Fruit fly (Drosophila melanogaster): Measurements from ENCODE around the gene CG2082.

Gene CG2082

dm6 chr3R:5746646-5747045 lies 34.2 kb downstream of the CG2082 start (continued):
- TF ChIP-seq caup (GFP tag; optimal IDR thresholded peaks at IDR 0.05; ENCODE audit: severe bottlenecking): peak; percentile 77
- TF ChIP-seq kay (GFP tag; optimal IDR thresholded peaks at IDR 0.05): no peak
- TF ChIP-seq CG2120 (GFP tag; optimal IDR thresholded peaks at IDR 0.05): peak; percentile 37
- TF ChIP-seq tna (GFP tag; IDR thresholded peaks at IDR 0.05; ENCODE audit: partially characterized antibody): no peak
- TF ChIP-seq Asciz (GFP tag; optimal IDR thresholded peaks at IDR 0.05): no peak
- TF ChIP-seq CG9437 (GFP tag; optimal IDR thresholded peaks at IDR 0.05): no peak
- no peak for TF ChIP-seq chif (GFP tag; optimal IDR thresholded peaks at IDR 0.05)
- peak; percentile 18 for TF ChIP-seq MTF-1 (GFP tag; optimal IDR thresholded peaks at IDR 0.05; ENCODE audit: borderline replicate concordance)
- TF ChIP-seq B-H2 (GFP tag; optimal IDR thresholded peaks at IDR 0.05): peak; percentile 73
- TF ChIP-seq kah (GFP tag; optimal IDR thresholded peaks at IDR 0.05): no peak
- TF ChIP-seq CG17359 (tag; optimal IDR thresholded peaks at IDR 0.05): peak; percentile 36
- TF ChIP-seq run (tag; optimal IDR thresholded peaks at IDR 0.05): no peak
- no peak for TF ChIP-seq bowl (GFP tag; IDR thresholded peaks at IDR 0.05)
- TF ChIP-seq twi (tag; optimal IDR thresholded peaks at IDR 0.05): no peak
- no peak for TF ChIP-seq CG43689 (GFP tag; IDR thresholded peaks at IDR 0.05)
- no peak for TF ChIP-seq Dfd (GFP tag; optimal IDR thresholded peaks at IDR 0.05)
- no peak for TF ChIP-seq sens-2 (GFP tag; IDR thresholded peaks at IDR 0.05)
- no peak for TF ChIP-seq lola (GFP tag; optimal IDR thresholded peaks at IDR 0.05)
- TF ChIP-seq ro (GFP tag; IDR thresholded peaks at IDR 0.05): no peak
- TF ChIP-seq prd (optimal IDR thresholded peaks at IDR 0.05): no peak
- no peak for TF ChIP-seq prd (GFP tag; IDR thresholded peaks at IDR 0.05)
- no peak for TF ChIP-seq CG31224 (GFP tag; IDR thresholded peaks at IDR 0.05)
- peak; percentile 56 for TF ChIP-seq Meics (GFP tag; optimal IDR thresholded peaks at IDR 0.05)
- TF ChIP-seq Hmr (GFP tag; optimal IDR thresholded peaks at IDR 0.05): peak; percentile 78

DNA sequence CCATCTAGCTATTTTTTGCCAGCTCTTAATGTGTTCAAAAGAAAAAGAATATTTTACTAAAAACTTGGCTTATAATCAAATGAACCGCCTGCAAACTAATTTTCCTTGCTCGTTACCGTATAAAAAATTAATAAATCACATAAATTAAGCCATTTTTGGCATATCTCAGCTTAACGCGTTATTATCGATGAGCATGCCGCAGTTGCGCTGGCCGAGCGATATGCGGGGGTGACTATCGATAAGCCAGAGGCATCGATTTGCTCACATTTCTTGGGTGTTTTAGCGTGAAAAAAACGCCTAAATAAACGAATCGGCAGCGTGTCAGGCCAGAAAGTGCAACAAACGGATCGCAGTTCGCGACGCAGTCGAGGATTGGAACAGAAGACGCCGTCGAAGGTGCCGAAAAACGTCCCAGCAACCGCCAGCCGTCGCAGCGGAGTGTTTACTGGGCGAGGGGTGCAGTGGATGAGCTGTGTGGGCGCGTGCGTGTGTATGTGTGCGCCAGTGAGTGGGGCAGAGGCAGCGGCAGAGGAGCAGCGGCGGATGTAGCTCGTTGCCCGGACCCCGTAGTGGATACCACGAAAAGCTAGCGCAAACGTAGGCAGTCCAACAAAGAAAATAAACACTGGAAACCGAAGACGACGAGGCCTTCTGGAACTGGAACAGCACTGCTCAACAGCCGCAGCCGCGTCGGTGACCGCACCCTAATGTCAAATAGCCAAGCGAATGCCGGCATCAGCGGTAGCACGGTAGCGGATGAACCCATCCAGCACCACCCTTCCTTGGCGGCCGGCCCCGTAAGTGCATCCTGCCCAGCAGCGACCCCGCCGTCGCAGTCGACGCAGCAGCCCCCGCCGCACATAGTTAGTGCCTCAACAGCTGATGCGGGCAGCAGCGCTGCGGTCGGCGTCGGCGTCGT lies 38.3 kb downstream of the CG2082 start, which contains the start of the genes Sym and Madm:
Sym (minus strand) TSS at position 199 of the 919 bp plus-strand sequence.
Madm (plus strand) TSS at position 233 of the 919 bp plus-strand sequence.
- TF ChIP-seq Awh (GFP tag; IDR thresholded peaks at IDR 0.05) (no peak), Mrtf (GFP tag; IDR thresholded peaks at IDR 0.05) (no peak), Meics (GFP tag; optimal IDR thresholded peaks at IDR 0.05) (peak; percentile 48), CG8281 (tag; optimal IDR thresholded peaks at IDR 0.05) (no peak), jing (GFP tag; optimal IDR thresholded peaks at IDR 0.05) (no peak), Trl (optimal IDR thresholded peaks at IDR 0.05) (no peak), Trl (GFP tag; optimal IDR thresholded peaks at IDR 0.05) (peak; percentile 27), E2f1 (GFP tag; IDR thresholded peaks at IDR 0.05) (no peak), ara (GFP tag; IDR thresholded peaks at IDR 0.05) (no peak), D19B (GFP tag; optimal IDR thresholded peaks at IDR 0.05) (peak; percentile 4), vnd (GFP tag; IDR thresholded peaks at IDR 0.05; ENCODE audit: partially characterized antibody) (peak; percentile 84), insv (GFP tag; optimal IDR thresholded peaks at IDR 0.05) (no peak), pho (GFP tag; optimal IDR thresholded peaks at IDR 0.05) (peak; percentile 42), mld (GFP tag; IDR thresholded peaks at IDR 0.05; ENCODE audit: partially characterized antibody) (no peak; the same call in 2 of the 3 replicates), nmo (GFP tag; optimal IDR thresholded peaks at IDR 0.05) (peak; percentile 71), bigmax (GFP tag; optimal IDR thresholded peaks at IDR 0.05) (no peak), CG15011 (GFP tag; optimal IDR thresholded peaks at IDR 0.05) (no peak), Dip2 (GFP tag; IDR thresholded peaks at IDR 0.05) (no peak), cwo (GFP tag; optimal IDR thresholded peaks at IDR 0.05) (no peak), C15 (GFP tag; IDR thresholded peaks at IDR 0.05) (no peak), twi (tag; optimal IDR thresholded peaks at IDR 0.05) (peak; percentile 41), CG17186 (GFP tag; optimal IDR thresholded peaks at IDR 0.05) (peak; percentile 67), sens (GFP tag) (peak; percentile 94), CG7839 (tag; optimal IDR thresholded peaks at IDR 0.05) (no peak), CG1602 (GFP tag; optimal IDR thresholded peaks at IDR 0.05) (peak; percentile 33), CG16779 (GFP tag; IDR thresholded peaks at IDR 0.05) (no peak), CG5245 (GFP tag; optimal IDR thresholded peaks at IDR 0.05) (no peak), CG3726 (GFP tag; IDR thresholded peaks at IDR 0.05) (no peak)

Data from whole organism, embryonic.